Worm (Caenorhabditis elegans): ENCODE results near the gene slo-1.

ce11 chrV:18462365-18462837 is 29.7 kb upstream of the slo-1 start, which contains the start of gene ZK228.4:
- TF ChIP-seq unc-62 (GFP tag; optimal IDR thresholded peaks at IDR 0.05): no peak
- TF ChIP-seq lin-39 (tag; optimal IDR thresholded peaks at IDR 0.05): no peak
- TF ChIP-seq nhr-12 (tag; optimal IDR thresholded peaks at IDR 0.05): no peak
- TF ChIP-seq nhr-76 (tag; optimal IDR thresholded peaks at IDR 0.05): no peak
- TF ChIP-seq fkh-10 (GFP tag; optimal IDR thresholded peaks at IDR 0.05): no peak
- no peak for TF ChIP-seq ztf-11 (tag; optimal IDR thresholded peaks at IDR 0.05)
- no peak for TF ChIP-seq ztf-4 (tag; optimal IDR thresholded peaks at IDR 0.05)
- TF ChIP-seq tbx-2 (tag; optimal IDR thresholded peaks at IDR 0.05): no peak
- TF ChIP-seq eor-1 (tag; optimal IDR thresholded peaks at IDR 0.05): no peak
- no peak for TF ChIP-seq mdl-1 (tag; optimal IDR thresholded peaks at IDR 0.05)
- peak; percentile 21 for TF ChIP-seq ceh-28 (tag; optimal IDR thresholded peaks at IDR 0.05)
- no peak for TF ChIP-seq unc-39 (tag; optimal IDR thresholded peaks at IDR 0.05)
- TF ChIP-seq nfya-1 (tag; optimal IDR thresholded peaks at IDR 0.05; ENCODE audit: insufficient read depth): no peak
- no peak for TF ChIP-seq R02D3.7 (tag; optimal IDR thresholded peaks at IDR 0.05)

Data from whole organism, L3 larva.